Fruit fly (Drosophila melanogaster): ENCODE results near the gene f-cup.

DNA sequence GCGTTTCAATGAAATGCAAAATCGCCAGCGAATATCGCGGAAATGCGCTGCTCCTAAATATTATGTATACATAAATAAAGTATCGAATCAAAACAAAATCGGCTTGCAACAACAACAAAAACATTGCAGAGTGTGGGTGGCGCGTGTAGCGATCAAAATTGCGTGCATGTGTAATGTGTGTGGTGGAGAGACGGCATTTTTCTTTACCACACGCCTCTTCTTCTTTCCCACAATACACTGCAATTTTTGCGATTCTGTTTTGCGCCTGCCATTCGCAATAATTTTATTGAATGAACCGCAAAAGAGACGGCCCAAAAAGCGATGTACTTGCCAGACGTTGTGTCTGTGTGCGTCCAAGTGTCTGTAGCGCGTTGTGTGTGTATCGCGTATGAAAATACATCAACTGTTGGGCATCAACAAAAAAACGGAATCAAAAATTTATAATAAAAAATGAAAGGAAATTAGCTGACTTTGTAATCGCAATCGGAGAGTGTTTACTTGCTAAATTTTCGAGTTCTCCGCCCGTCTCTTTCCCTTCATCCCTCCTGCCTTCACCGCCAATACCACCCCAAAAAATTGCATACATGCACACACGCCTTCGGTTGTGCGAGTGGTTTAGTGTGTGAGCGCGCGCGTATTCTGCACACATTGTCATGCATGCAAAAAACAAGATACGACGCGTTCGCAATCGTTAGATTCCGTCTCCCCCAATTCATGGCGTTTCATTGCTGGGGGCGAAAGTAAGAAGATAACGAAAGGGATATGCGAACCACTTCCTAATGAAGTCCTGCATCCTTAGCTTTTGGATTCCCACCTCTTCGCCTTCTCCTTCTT lies 15.9 kb downstream of the f-cup start:
- TF ChIP-seq CTCF (optimal IDR thresholded peaks at IDR 0.05) (no peak), CG8478 (optimal IDR thresholded peaks at IDR 0.05) (no peak)
